Fruit fly (Drosophila melanogaster) whole organism, prepupa: ENCODE measurements around the gene CG31633.

Experiments used
- Blimp-1 ChIP-seq: fragments of 200-800 bp; sonication (Bioruptor generic); optimal IDR thresholded peaks from 3 replicates; lab custom pipeline; 2017; ENCODE audit warnings: missing biosample characterization, missing genetic modification characterization, mild to moderate bottlenecking, moderate library complexity, missing genetic modification reagents
- CG10631 ChIP-seq: fragments of 200-800 bp; sonication (Bioruptor generic); optimal IDR thresholded peaks from 2 replicates; lab custom pipeline; 2016; ENCODE audit warnings: missing biosample characterization, missing genetic modification characterization
- CG10669 ChIP-seq: fragments of 200-800 bp; sonication (Bioruptor generic); optimal IDR thresholded peaks from 3 replicates; lab custom pipeline; 2018; ENCODE audit warnings: missing biosample characterization, mild to moderate bottlenecking, missing genetic modification characterization, moderate library complexity
- CG11294 ChIP-seq: fragments of 200-800 bp; sonication (Bioruptor generic); IDR thresholded peaks from 2 replicates; pipeline ENCODE4 v1.3.6; 2022; ENCODE audit warnings: missing biosample characterization, missing genetic modification characterization
- CG11762 ChIP-seq: fragments of 200-800 bp; sonication (Bioruptor generic); optimal IDR thresholded peaks from 3 replicates; lab custom pipeline; 2016; ENCODE audit warnings: missing biosample characterization, missing genetic modification characterization; ENCODE audit not compliant: insufficient read depth
- CG11902 ChIP-seq: fragments of 200-800 bp; sonication (Bioruptor generic); optimal IDR thresholded peaks from 3 replicates; lab custom pipeline; 2016; ENCODE audit warnings: missing biosample characterization, missing genetic modification characterization
- CG15336 ChIP-seq: fragments of 200-800 bp; sonication (Bioruptor generic); IDR thresholded peaks from 2 replicates; pipeline ENCODE4 v1.3.6; 2022; ENCODE audit warnings: missing biosample characterization, missing genetic modification characterization
- CG1621 ChIP-seq: fragments of 200-800 bp; sonication (Bioruptor generic); optimal IDR thresholded peaks from 3 replicates; lab custom pipeline; 2018; ENCODE audit warnings: missing biosample characterization, mild to moderate bottlenecking, missing genetic modification characterization
- CG3032 ChIP-seq: fragments of 200-800 bp; optimal IDR thresholded peaks from 2 replicates; lab custom pipeline; 2019; ENCODE audit warnings: missing biosample characterization, mild to moderate bottlenecking, missing genetic modification characterization, moderate library complexity
- CG31627 ChIP-seq: fragments of 200-800 bp; sonication (Bioruptor generic); optimal IDR thresholded peaks from 3 replicates; lab custom pipeline; 2016; ENCODE audit warnings: missing biosample characterization, missing genetic modification characterization
- CG32006 ChIP-seq: fragments of 200-800 bp; sonication (Bioruptor generic); optimal IDR thresholded peaks from 3 replicates; lab custom pipeline; 2017; ENCODE audit warnings: missing biosample characterization, mild to moderate bottlenecking, missing genetic modification characterization
- CG34406 ChIP-seq: fragments of 200-800 bp; sonication (Bioruptor generic); optimal IDR thresholded peaks from 3 replicates; lab custom pipeline; 2016; ENCODE audit warnings: missing biosample characterization, missing genetic modification characterization
- CG3919 ChIP-seq: fragments of 200-800 bp; sonication (Bioruptor generic); optimal IDR thresholded peaks from 3 replicates; lab custom pipeline; 2016; ENCODE audit warnings: missing biosample characterization, missing genetic modification characterization
- CG4318 ChIP-seq: fragments of 200-800 bp; sonication (Bioruptor generic); optimal IDR thresholded peaks from 3 replicates; lab custom pipeline; 2017; ENCODE audit warnings: missing biosample characterization, mild to moderate bottlenecking, missing genetic modification characterization
- CG6163 ChIP-seq: fragments of 200-800 bp; sonication (Bioruptor generic); IDR thresholded peaks from 3 replicates; pipeline ENCODE4 v1.3.6; 2022; ENCODE audit warnings: missing biosample characterization, missing genetic modification characterization
- CG6276 ChIP-seq: fragments of 200-800 bp; sonication (Bioruptor generic); optimal IDR thresholded peaks from 2 replicates; lab custom pipeline; 2017; ENCODE audit warnings: missing biosample characterization, mild to moderate bottlenecking, missing genetic modification characterization
- CG6792 ChIP-seq: fragments of 200-800 bp; sonication (Bioruptor generic); optimal IDR thresholded peaks from 3 replicates; lab custom pipeline; 2016; ENCODE audit warnings: missing biosample characterization, missing genetic modification characterization
- CG6808 ChIP-seq: fragments of 200-800 bp; sonication (Bioruptor generic); optimal IDR thresholded peaks from 3 replicates; lab custom pipeline; 2017; ENCODE audit warnings: missing biosample characterization, missing genetic modification characterization, mild to moderate bottlenecking, moderate library complexity, missing genetic modification reagents
- CG6854 ChIP-seq: fragments of 200-800 bp; sonication (Bioruptor generic); optimal IDR thresholded peaks from 2 replicates; lab custom pipeline; 2017; ENCODE audit warnings: missing biosample characterization, mild to moderate bottlenecking, missing genetic modification characterization
- CG7368 ChIP-seq: fragments of 200-800 bp; sonication (Bioruptor generic); optimal IDR thresholded peaks from 3 replicates; lab custom pipeline; 2016; ENCODE audit warnings: missing biosample characterization, missing genetic modification characterization
- CG8119 ChIP-seq: fragments of 200-800 bp; sonication (Bioruptor generic); IDR thresholded peaks from 3 replicates; pipeline ENCODE4 v1.3.6; 2022; ENCODE audit warnings: missing biosample characterization, missing genetic modification characterization
- CG8319 ChIP-seq: fragments of 200-800 bp; sonication (Bioruptor generic); optimal IDR thresholded peaks from 3 replicates; lab custom pipeline; 2016; ENCODE audit warnings: missing biosample characterization, missing genetic modification characterization
- CG8632 ChIP-seq: fragments of 200-800 bp; sonication (Bioruptor generic); optimal IDR thresholded peaks from 3 replicates; lab custom pipeline; 2016; ENCODE audit warnings: missing biosample characterization, missing genetic modification characterization
- CG9139 ChIP-seq: fragments of 200-800 bp; sonication (Bioruptor generic); optimal IDR thresholded peaks from 3 replicates; lab custom pipeline; 2017; ENCODE audit warnings: missing biosample characterization, mild to moderate bottlenecking, missing genetic modification characterization
- Eip75B ChIP-seq: fragments of 200-800 bp; sonication (Bioruptor generic); optimal IDR thresholded peaks from 3 replicates; lab custom pipeline; 2016; ENCODE audit warnings: missing biosample characterization, missing genetic modification characterization
- Eip78C ChIP-seq: fragments of 200-800 bp; sonication (Bioruptor generic); peaks from one replicate; lab custom pipeline; 2016; ENCODE audit warnings: missing biosample characterization, missing genetic modification characterization
- Eip93F ChIP-seq: fragments of 200-800 bp; sonication (Bioruptor generic); optimal IDR thresholded peaks from 2 replicates; lab custom pipeline; 2016; ENCODE audit warnings: missing biosample characterization, mild to moderate bottlenecking, missing genetic modification characterization
- Hr39 ChIP-seq: fragments of 200-800 bp; sonication (Bioruptor generic); optimal IDR thresholded peaks from 2 replicates; lab custom pipeline; 2016; ENCODE audit warnings: missing biosample characterization, missing genetic modification characterization
- Hr4 ChIP-seq: fragments of 200-800 bp; sonication (Bioruptor generic); optimal IDR thresholded peaks from 3 replicates; lab custom pipeline; 2016; ENCODE audit warnings: missing biosample characterization, missing genetic modification characterization
- Met ChIP-seq: fragments of 200-800 bp; sonication (Bioruptor generic); optimal IDR thresholded peaks from 3 replicates; lab custom pipeline; 2016; ENCODE audit warnings: missing biosample characterization, missing genetic modification characterization
- Smox ChIP-seq: fragments of 200-800 bp; sonication (Bioruptor generic); optimal IDR thresholded peaks from 3 replicates; lab custom pipeline; 2016; ENCODE audit warnings: missing biosample characterization, missing genetic modification characterization
- Sox102F ChIP-seq: fragments of 200-800 bp; sonication (Bioruptor generic); optimal IDR thresholded peaks from 2 replicates; lab custom pipeline; 2016; ENCODE audit warnings: missing biosample characterization, mild to moderate bottlenecking, missing genetic modification characterization
- acj6 ChIP-seq: fragments of 200-800 bp; sonication (Bioruptor generic); optimal IDR thresholded peaks from 3 replicates; lab custom pipeline; 2016; ENCODE audit warnings: missing biosample characterization, missing genetic modification characterization
- dac ChIP-seq: fragments of 200-800 bp; sonication (Bioruptor generic); optimal IDR thresholded peaks from 2 replicates; lab custom pipeline; 2017; ENCODE audit warnings: missing biosample characterization, mild to moderate bottlenecking, missing genetic modification characterization
- dsx ChIP-seq: fragments of 200-800 bp; optimal IDR thresholded peaks from 3 replicates; lab custom pipeline; 2019; ENCODE audit warnings: missing biosample characterization, mild to moderate bottlenecking, missing genetic modification characterization, moderate library complexity; ENCODE audit not compliant: poor library complexity, severe bottlenecking
- eg ChIP-seq: fragments of 200-800 bp; sonication (Bioruptor generic); IDR thresholded peaks from 3 replicates; pipeline ENCODE4 v1.3.6; 2022; ENCODE audit warnings: missing biosample characterization, missing genetic modification characterization
- esn ChIP-seq: fragments of 200-800 bp; sonication (Bioruptor generic); optimal IDR thresholded peaks from 2 replicates; lab custom pipeline; 2016; ENCODE audit warnings: missing biosample characterization, mild to moderate bottlenecking, missing genetic modification characterization, moderate library complexity
- fd59A ChIP-seq: fragments of 200-800 bp; sonication (Bioruptor generic); optimal IDR thresholded peaks from 2 replicates; lab custom pipeline; 2017; ENCODE audit warnings: missing biosample characterization, mild to moderate bottlenecking, missing genetic modification characterization, missing genetic modification reagents
- fd85E ChIP-seq: fragments of 200-800 bp; sonication (Bioruptor generic); optimal IDR thresholded peaks from 3 replicates; lab custom pipeline; 2016; ENCODE audit warnings: missing biosample characterization, missing genetic modification characterization
- fkh ChIP-seq: fragments of 200-800 bp; sonication (Bioruptor generic); optimal IDR thresholded peaks from 3 replicates; lab custom pipeline; 2017; ENCODE audit warnings: missing biosample characterization, mild to moderate bottlenecking, missing genetic modification characterization, moderate library complexity
- net ChIP-seq: fragments of 200-800 bp; sonication (Bioruptor generic); optimal IDR thresholded peaks from 3 replicates; lab custom pipeline; 2016; ENCODE audit warnings: missing biosample characterization, missing genetic modification characterization
- pdm3 ChIP-seq: fragments of 200-800 bp; sonication (Bioruptor generic); optimal IDR thresholded peaks from 3 replicates; lab custom pipeline; 2016; ENCODE audit warnings: missing biosample characterization, missing genetic modification characterization
- salr ChIP-seq, 2 experiments: fragments of 200-800 bp; sonication (Bioruptor generic); optimal IDR thresholded peaks; 3 replicates each; lab custom pipeline; 2016 to 2018; ENCODE audit warnings: missing biosample characterization in 2 of 2, missing genetic modification characterization in 2 of 2, mild to moderate bottlenecking in 1 of 2
- spab ChIP-seq: fragments of 200-800 bp; sonication (Bioruptor generic); optimal IDR thresholded peaks from 2 replicates; lab custom pipeline; 2017; ENCODE audit warnings: missing biosample characterization, mild to moderate bottlenecking, missing genetic modification characterization, missing genetic modification reagents
- ss ChIP-seq, 2 experiments: fragments of 200-800 bp; sonication (Bioruptor generic); optimal IDR thresholded peaks; 2 replicates in 1 of 2; 3 replicates in 1 of 2; lab custom pipeline; 2017 to 2018; ENCODE audit warnings: mild to moderate bottlenecking in 2 of 2, missing biosample characterization in 2 of 2, missing genetic modification characterization in 2 of 2, moderate library complexity in 1 of 2
- svp ChIP-seq: fragments of 200-800 bp; sonication (Bioruptor generic); peaks from one replicate; lab custom pipeline; 2016; ENCODE audit warnings: missing biosample characterization, missing genetic modification characterization
- topi ChIP-seq: fragments of 200-800 bp; sonication (Bioruptor generic); optimal IDR thresholded peaks from 3 replicates; lab custom pipeline; 2016; ENCODE audit warnings: missing biosample characterization, missing genetic modification characterization
- vri ChIP-seq: fragments of 200-800 bp; sonication (Bioruptor generic); optimal IDR thresholded peaks from 3 replicates; lab custom pipeline; 2016; ENCODE audit warnings: missing biosample characterization, mild to moderate bottlenecking, missing genetic modification characterization

Gene CG31633

DNA sequence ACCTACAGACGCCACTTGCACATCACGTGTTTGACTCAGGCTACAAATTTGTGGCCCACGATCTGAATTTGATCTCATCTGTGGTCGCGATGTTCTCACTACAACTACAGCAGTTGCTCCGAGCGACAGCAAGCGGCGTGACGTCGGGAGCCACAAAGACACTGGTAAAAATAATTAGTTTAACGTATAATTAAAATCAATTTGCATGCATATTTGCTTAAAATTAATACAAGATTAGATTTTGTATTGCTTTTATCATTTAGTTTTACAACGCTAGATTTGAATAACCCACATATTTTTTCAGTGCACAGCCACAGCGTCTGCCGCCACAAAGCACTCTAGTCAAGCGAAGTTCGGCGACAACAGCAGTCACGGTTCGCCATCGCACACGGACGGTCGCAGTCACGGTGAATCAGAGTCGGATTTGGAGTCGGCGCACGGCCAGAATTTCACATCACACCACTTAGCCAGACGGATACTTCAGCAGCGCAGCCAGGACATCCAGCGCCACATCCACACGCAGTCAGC is 43.6 kb downstream of the CG31633 start (continued):
- TF ChIP-seq CG15336 (GFP tag; lab: Robert Waterston, UW): peak; percentile 100
- TF ChIP-seq Hr4: peak; percentile 100
- peak; percentile 100 for TF ChIP-seq CG32006 (GFP tag; lab: Kevin White, UChicago)
- peak; percentile 100 for TF ChIP-seq vri (GFP tag; lab: Kevin White, UChicago)
- peak; percentile 100 for TF ChIP-seq CG3919 (GFP tag; lab: Kevin White, UChicago)
- TF ChIP-seq eg (GFP tag; lab: Robert Waterston, UW): peak; percentile 100
- TF ChIP-seq CG4318: peak; percentile 100
- peak; percentile 100 for TF ChIP-seq CG31627 (GFP tag; lab: Kevin White, UChicago)
- TF ChIP-seq fkh: peak; percentile 99
- peak; percentile 100 for TF ChIP-seq CG1621 (tag; lab: Kevin White, UChicago)
- TF ChIP-seq topi: peak; percentile 100
- TF ChIP-seq CG8319 (GFP tag; lab: Kevin White, UChicago): peak; percentile 100
- peak; percentile 100 for TF ChIP-seq fd59A
- peak; percentile 99 for TF ChIP-seq Blimp-1 (GFP tag; lab: Kevin White, UChicago)
- TF ChIP-seq Hr39 (GFP tag; lab: Kevin White, UChicago): peak; percentile 100

- TF ChIP-seq CG32006 (GFP tag; lab: Kevin White, UChicago) (peak; percentile 17), fkh (no peak), fd85E (no peak), CG10669 (GFP tag; lab: Kevin White, UChicago) (no peak), salr (GFP tag; optimal IDR thresholded peaks at IDR 0.05; lab: Kevin White, UChicago) (no peak), Met (GFP tag; lab: Kevin White, UChicago) (no peak), CG9139 (GFP tag; lab: Kevin White, UChicago) (no peak), Eip75B (no peak), CG34406 (no peak), Eip93F (GFP tag; lab: Kevin White, UChicago) (no peak), Smox (GFP tag; lab: Kevin White, UChicago) (no peak), CG8632 (GFP tag; lab: Kevin White, UChicago) (no peak), spab (GFP tag; lab: Kevin White, UChicago) (no peak), Sox102F (no peak), CG6276 (GFP tag; lab: Kevin White, UChicago) (peak; percentile 2), dsx (GFP tag; lab: Kevin White, UChicago) (no peak), CG11762 (GFP tag; lab: Kevin White, UChicago) (no peak), CG6808 (GFP tag; lab: Kevin White, UChicago) (no peak), CG11902 (no peak), pdm3 (GFP tag; lab: Kevin White, UChicago) (no peak), ss (GFP tag; optimal IDR thresholded peaks at IDR 0.05; lab: Kevin White, UChicago) (no peak), CG6792 (GFP tag; lab: Kevin White, UChicago) (no peak), esn (GFP tag; lab: Kevin White, UChicago) (no peak), CG6854 (GFP tag; lab: Kevin White, UChicago) (no peak), acj6 (peak; percentile 19), dac (GFP tag; lab: Kevin White, UChicago) (no peak), CG11294 (0 out of 2 replicates have a peak, but pooled peaks have one; percentile 18), Eip78C (GFP tag; lab: Kevin White, UChicago) (peak; percentile 58), vri (GFP tag; lab: Kevin White, UChicago) (no peak), CG3032 (tag; lab: Kevin White, UChicago) (no peak), CG31627 (GFP tag; lab: Kevin White, UChicago) (no peak), svp (GFP tag; lab: Kevin White, UChicago) (no peak), CG10631 (GFP tag; lab: Kevin White, UChicago) (no peak), Blimp-1 (GFP tag; lab: Kevin White, UChicago) (no peak), net (GFP tag; lab: Kevin White, UChicago) (peak; percentile 6), CG3919 (GFP tag; lab: Kevin White, UChicago) (no peak), CG8119 (GFP tag; lab: Robert Waterston, UW) (no peak), CG6163 (no peak), CG7368 (peak; percentile 15), CG15336 (GFP tag; lab: Robert Waterston, UW) (no peak)
These were observed 44.6 kb downstream of the CG31633 start for dm6 chr2L:6611374-6612005.
